Worm (Caenorhabditis elegans) whole organism, L4 larva: Measurements from ENCODE around the gene Y50D4A.1.

Experiments used
- ZK337.2 ChIP-seq: fragments of 200-800 bp; sonication (Bioruptor generic); IDR thresholded peaks from 2 replicates; pipeline ENCODE4 v1.3.6; 2022; ENCODE audit warnings: missing genetic modification reagents, missing genetic modification characterization, missing compliant biosample characterization
- ZK546.5 ChIP-seq, 2 experiments: sonication (generic microtip); optimal IDR thresholded peaks; 2 replicates each; lab custom pipeline; 2017; ENCODE audit warnings: missing biosample characterization in 2 of 2, missing genetic modification characterization in 2 of 2
- aha-1 ChIP-seq: fragments of 150-350 bp; peaks from one replicate; lab custom pipeline; 2014; ENCODE audit warnings: missing biosample characterization, missing genetic modification characterization
- aly-2 ChIP-seq: sonication (generic microtip); optimal IDR thresholded peaks from 2 replicates; lab custom pipeline; 2018; ENCODE audit warnings: missing biosample characterization, missing genetic modification characterization
- ceh-32 ChIP-seq: sonication (generic microtip); optimal IDR thresholded peaks from 2 replicates; lab custom pipeline; 2016; ENCODE audit warnings: mild to moderate bottlenecking, missing genetic modification characterization, missing compliant biosample characterization; ENCODE audit not compliant: poor library complexity
- ceh-44 ChIP-seq: fragments of 200-800 bp; sonication (Bioruptor generic); IDR thresholded peaks from 2 replicates; pipeline ENCODE4 v1.3.6; 2022; ENCODE audit warnings: missing genetic modification reagents, missing genetic modification characterization, missing compliant biosample characterization
- ceh-62 ChIP-seq: sonication (generic microtip); optimal IDR thresholded peaks from 2 replicates; lab custom pipeline; 2017; ENCODE audit warnings: missing biosample characterization, missing genetic modification characterization
- ceh-82 ChIP-seq: sonication (generic microtip); optimal IDR thresholded peaks from 2 replicates; lab custom pipeline; 2017; ENCODE audit warnings: missing biosample characterization, missing genetic modification characterization
- daf-16 ChIP-seq, 3 experiments: sonication (generic microtip); optimal IDR thresholded peaks; 2 replicates each; lab custom pipeline; 2016 to 2017; ENCODE audit warnings: missing genetic modification characterization in 3 of 3, missing genetic modification reagents in 3 of 3, mild to moderate bottlenecking in 2 of 3, missing compliant biosample characterization in 2 of 3, missing biosample characterization in 1 of 3, moderate library complexity in 1 of 3
- duxl-1 ChIP-seq: sonication (generic microtip); optimal IDR thresholded peaks from 2 replicates; lab custom pipeline; 2016; ENCODE audit warnings: mild to moderate bottlenecking, missing genetic modification characterization, moderate library complexity, missing compliant biosample characterization; ENCODE audit not compliant: poor library complexity
- egl-27 ChIP-seq: sonication (generic microtip); optimal IDR thresholded peaks from 3 replicates; lab custom pipeline; 2017; ENCODE audit warnings: missing biosample characterization, missing genetic modification reagents, missing genetic modification characterization
- egl-43 ChIP-seq: fragments of 200-800 bp; sonication (Bioruptor generic); IDR thresholded peaks from 2 replicates; pipeline ENCODE4 v1.3.6; 2022; ENCODE audit warnings: missing genetic modification reagents, missing genetic modification characterization, missing compliant biosample characterization
- gei-8 ChIP-seq: fragments of 200-800 bp; sonication (Bioruptor generic); optimal IDR thresholded peaks from 2 replicates; lab custom pipeline; 2018; ENCODE audit warnings: mild to moderate bottlenecking, missing genetic modification characterization, missing compliant biosample characterization
- hif-1 ChIP-seq, 2 experiments: sonication (generic microtip); optimal IDR thresholded peaks; 2 replicates each; lab custom pipeline; 2016 to 2017; ENCODE audit warnings: missing compliant biosample characterization in 2 of 2, missing genetic modification characterization in 2 of 2, missing genetic modification reagents in 2 of 2, missing genotype in 2 of 2, mild to moderate bottlenecking in 1 of 2
- hmg-1.1 ChIP-seq: fragments of 200-800 bp; sonication (Bioruptor generic); IDR thresholded peaks from 2 replicates; pipeline ENCODE4 v1.3.6; 2022; ENCODE audit warnings: missing genetic modification reagents, missing genetic modification characterization, missing compliant biosample characterization
- jun-1 ChIP-seq: fragments of 150-350 bp; optimal IDR thresholded peaks from 2 replicates; lab custom pipeline; 2014; ENCODE audit warnings: missing biosample characterization, missing genetic modification reagents, missing genetic modification characterization
- lir-3 ChIP-seq: sonication (generic microtip); optimal IDR thresholded peaks from 2 replicates; lab custom pipeline; 2016; ENCODE audit warnings: mild to moderate bottlenecking, missing genetic modification characterization, missing compliant biosample characterization
- mxl-2 ChIP-seq: fragments of 200-800 bp; sonication (Bioruptor generic); conservative IDR thresholded peaks from 2 replicates; pipeline ENCODE4 v1.3.6; 2022; ENCODE audit warnings: missing genetic modification reagents, missing genetic modification characterization, missing compliant biosample characterization
- nhr-11 ChIP-seq: fragments of 150-350 bp; optimal IDR thresholded peaks from 2 replicates; lab custom pipeline; 2014; ENCODE audit warnings: missing biosample characterization, missing genetic modification characterization
- nhr-237 ChIP-seq: sonication (generic microtip); optimal IDR thresholded peaks from 2 replicates; lab custom pipeline; 2017; ENCODE audit warnings: missing biosample characterization, missing genetic modification characterization
- nhr-48 ChIP-seq: sonication (generic microtip); optimal IDR thresholded peaks from 2 replicates; lab custom pipeline; 2016; ENCODE audit warnings: mild to moderate bottlenecking, missing genetic modification characterization, missing compliant biosample characterization
- php-3 ChIP-seq: fragments of 200-800 bp; sonication (Bioruptor generic); IDR thresholded peaks from 2 replicates; pipeline ENCODE4 v1.3.6; 2022; ENCODE audit warnings: missing genetic modification reagents, missing genetic modification characterization, missing compliant biosample characterization
- pqm-1 ChIP-seq: sonication (generic microtip); optimal IDR thresholded peaks from 2 replicates; lab custom pipeline; 2017; ENCODE audit warnings: missing biosample characterization, missing genetic modification characterization
- rbr-2 ChIP-seq: sonication (generic microtip); optimal IDR thresholded peaks from 2 replicates; lab custom pipeline; 2016; ENCODE audit warnings: missing genotype, missing genetic modification characterization, missing compliant biosample characterization
- sdz-12 ChIP-seq: fragments of 200-800 bp; sonication (Bioruptor generic); optimal IDR thresholded peaks from 2 replicates; lab custom pipeline; 2018; ENCODE audit warnings: mild to moderate bottlenecking, missing genetic modification characterization, missing compliant biosample characterization
- skn-1 ChIP-seq: fragments of 150-350 bp; optimal IDR thresholded peaks from 2 replicates; lab custom pipeline; 2014; ENCODE audit warnings: missing biosample characterization, missing genetic modification characterization
- tra-1 ChIP-seq: fragments of 200-800 bp; sonication (Bioruptor generic); IDR thresholded peaks from 2 replicates; pipeline ENCODE4 v1.3.6; 2022; ENCODE audit warnings: missing genetic modification reagents, missing genetic modification characterization, missing compliant biosample characterization
- unc-62 ChIP-seq, 3 experiments: fragments of 150-350 bp in 1 of 3; sonication (generic microtip); optimal IDR thresholded peaks in 2 of 3; peaks in 1 of 3; 1 replicate in 1 of 3; 2 replicates in 2 of 3; lab custom pipeline; 2014 to 2017; ENCODE audit warnings: missing biosample characterization in 3 of 3, missing genetic modification characterization in 3 of 3, missing genetic modification reagents in 3 of 3, missing genotype in 1 of 3
- zip-11 ChIP-seq: fragments of 200-800 bp; sonication (Bioruptor generic); IDR thresholded peaks from 2 replicates; pipeline ENCODE4 v1.3.6; 2022; ENCODE audit warnings: missing genetic modification characterization, missing compliant biosample characterization
- ztf-11 ChIP-seq: fragments of 150-350 bp; optimal IDR thresholded peaks from 2 replicates; lab custom pipeline; 2014; ENCODE audit warnings: missing biosample characterization, missing genetic modification characterization

Gene Y50D4A.1

ce11 chrV:1232574-1232973 lies 24.9 kb downstream of the Y50D4A.1 start:
- TF ChIP-seq nhr-48 (tag; lab: Kevin White, UChicago) (no peak), aha-1 (tag; lab: Kevin White, UChicago) (peak; percentile 77), ceh-44 (GFP tag; lab: Robert Waterston, UW) (no peak), egl-27 (tag; lab: Kevin White, UChicago) (no peak), duxl-1 (tag; lab: Kevin White, UChicago) (no peak), egl-43 (GFP tag; lab: Robert Waterston, UW) (no peak), gei-8 (no peak), pqm-1 (tag; lab: Kevin White, UChicago) (no peak), jun-1 (tag; lab: Kevin White, UChicago) (no peak), ztf-11 (no peak), zip-11 (GFP tag; lab: Robert Waterston, UW) (no peak), ceh-62 (tag; lab: Kevin White, UChicago) (no peak), unc-62 (GFP tag; optimal IDR thresholded peaks at IDR 0.05 in 1 of 2; lab: Kevin White, UChicago) (peak in 1 of 2 experiments; percentile 81), unc-62 (tag; optimal IDR thresholded peaks at IDR 0.05; lab: Kevin White, UChicago) (no peak), php-3 (no peak)

DNA sequence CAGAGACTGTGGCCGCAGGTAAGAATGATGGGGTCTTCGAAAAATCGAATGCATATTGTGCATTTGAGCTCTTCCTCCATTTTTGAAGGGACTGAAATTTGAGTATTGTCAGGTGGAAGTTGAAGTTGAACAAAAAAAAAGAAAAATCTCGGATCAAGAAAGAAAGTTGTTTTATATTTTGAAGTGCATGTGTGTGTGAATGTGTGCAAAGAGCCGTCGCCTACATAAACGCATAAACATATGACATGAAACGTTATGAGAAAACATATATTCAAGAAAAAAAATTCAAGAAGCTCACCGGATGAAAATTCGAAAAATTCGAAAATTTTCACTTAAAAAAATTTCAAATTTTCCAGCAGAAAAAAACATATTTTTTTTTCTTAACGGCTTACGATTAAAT lies 27.7 kb downstream of the Y50D4A.1 start, which contains the start of gene madd-2:
TSS of gene madd-2 (minus strand) at position 101 of the 400 bp plus-strand sequence.
- no peak for TF ChIP-seq hif-1 (tag; optimal IDR thresholded peaks at IDR 0.05; lab: Kevin White, UChicago)
- TF ChIP-seq hmg-1.1 = no peak
- TF ChIP-seq tra-1 = no peak
- no peak for TF ChIP-seq nhr-237 (tag; lab: Kevin White, UChicago)
- TF ChIP-seq sdz-12 = no peak
- no peak for TF ChIP-seq lir-3 (tag; lab: Kevin White, UChicago)
- TF ChIP-seq rbr-2 (tag; lab: Kevin White, UChicago) = no peak
- no peak for TF ChIP-seq skn-1
- no peak for TF ChIP-seq ceh-82 (tag; lab: Kevin White, UChicago)
- no peak for TF ChIP-seq mxl-2 (GFP tag; lab: Robert Waterston, UW)
- no peak for TF ChIP-seq ZK337.2

DNA sequence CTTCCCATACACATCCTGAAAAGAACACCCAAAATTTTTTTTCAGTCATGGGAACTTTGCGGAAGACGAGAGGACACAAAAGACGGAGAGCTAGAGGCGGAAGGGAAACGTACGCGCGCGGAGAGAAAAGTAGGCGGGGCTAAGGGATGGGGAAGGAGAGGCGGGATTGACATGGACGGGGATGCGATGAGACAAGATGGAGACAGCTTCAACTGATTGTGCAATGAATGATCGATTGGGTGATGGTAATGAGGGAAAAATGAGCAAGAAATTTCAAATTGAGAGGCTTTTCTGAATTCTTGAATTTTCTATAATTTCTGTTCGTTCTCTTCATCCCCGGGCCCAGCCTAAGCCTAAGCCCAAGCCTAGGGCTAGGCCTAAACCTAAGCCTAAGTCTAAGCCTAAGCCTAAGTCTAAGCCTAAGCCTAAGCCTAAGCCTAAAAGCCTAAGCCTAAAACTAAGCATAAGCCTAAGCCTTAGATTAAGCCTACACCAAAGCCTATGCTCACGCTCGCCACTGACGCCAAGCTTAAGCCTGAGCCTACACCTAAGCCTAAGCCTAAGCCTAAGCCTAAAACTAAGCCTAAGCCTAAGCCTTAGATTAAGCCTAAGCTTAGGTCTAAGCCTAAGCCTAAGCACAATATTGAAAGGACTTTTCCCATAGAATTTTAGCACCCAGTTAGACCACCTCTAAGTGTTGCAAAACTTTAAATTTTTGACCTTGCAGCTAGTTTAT lies 28.8 kb downstream of the Y50D4A.1 start:
- TF ChIP-seq unc-62 (GFP tag; optimal IDR thresholded peaks at IDR 0.05 in 1 of 2; lab: Kevin White, UChicago) (peak in 1 of 2 experiments; percentile 61), unc-62 (tag; optimal IDR thresholded peaks at IDR 0.05; lab: Kevin White, UChicago) (no peak), ceh-32 (tag; lab: Kevin White, UChicago) (no peak)

ce11 chrV:1242432-1242831 lies 34.7 kb downstream of the Y50D4A.1 start:
- TF ChIP-seq aha-1 (tag; lab: Kevin White, UChicago) = peak; percentile 66
- TF ChIP-seq aly-2 (tag; lab: Kevin White, UChicago) = no peak

- TF ChIP-seq ZK546.5 (tag; optimal IDR thresholded peaks at IDR 0.05; lab: Kevin White, UChicago) (no peak), daf-16 (GFP tag; optimal IDR thresholded peaks at IDR 0.05; lab: Kevin White, UChicago) (peak in 1 of 2 experiments; percentile 24), daf-16 (tag; optimal IDR thresholded peaks at IDR 0.05; lab: Kevin White, UChicago) (no peak), nhr-11 (tag; lab: Kevin White, UChicago) (peak; percentile 13)
Measured at ce11 chrV:1243011-1243410, 35.3 kb downstream of the Y50D4A.1 start.
